Fruit fly (Drosophila melanogaster) whole organism, embryonic: ENCODE results near the gene CG34288.

Experiments used
- Aef1 ChIP-seq: fragments of 200-800 bp; sonication (Bioruptor generic); IDR thresholded peaks from 3 replicates; pipeline ENCODE4 v1.3.6; 2022; ENCODE audit warnings: missing biosample characterization, missing genetic modification characterization
- CG10267 ChIP-seq: fragments of 200-800 bp; sonication (Bioruptor generic); optimal IDR thresholded peaks from 2 replicates; lab custom pipeline; 2018; ENCODE audit warnings: missing biosample characterization, mild to moderate bottlenecking, missing genetic modification characterization, moderate library complexity
- CG11695 ChIP-seq: fragments of 200-800 bp; sonication (Bioruptor generic); IDR thresholded peaks from 3 replicates; pipeline ENCODE4 v1.3.6; 2022; ENCODE audit warnings: missing biosample characterization, missing genetic modification characterization
- CG1233 ChIP-seq: fragments of 200-800 bp; sonication (Bioruptor generic); optimal IDR thresholded peaks from 4 replicates; lab custom pipeline; 2018; ENCODE audit warnings: missing biosample characterization, mild to moderate bottlenecking, missing genetic modification characterization
- CG12744 ChIP-seq: fragments of 200-800 bp; sonication (Bioruptor generic); optimal IDR thresholded peaks from 2 replicates; lab custom pipeline; 2016; ENCODE audit warnings: missing biosample characterization, missing genetic modification characterization
- CG14014 ChIP-seq: fragments of 200-800 bp; sonication (Bioruptor generic); IDR thresholded peaks from 2 replicates; pipeline ENCODE4 v1.3.6; 2022; ENCODE audit warnings: missing biosample characterization, missing genetic modification characterization
- CG17912 ChIP-seq: fragments of 200-800 bp; sonication (Bioruptor generic); optimal IDR thresholded peaks from 2 replicates; lab custom pipeline; 2018; ENCODE audit warnings: missing biosample characterization, mild to moderate bottlenecking, missing genetic modification characterization
- CG18599 ChIP-seq: fragments of 200-800 bp; sonication (Bioruptor generic); optimal IDR thresholded peaks from 3 replicates; lab custom pipeline; 2017; ENCODE audit warnings: missing biosample characterization, missing genetic modification characterization, mild to moderate bottlenecking, moderate library complexity, missing genetic modification reagents
- CG2120 ChIP-seq: fragments of 200-800 bp; sonication (Bioruptor generic); optimal IDR thresholded peaks from 3 replicates; lab custom pipeline; 2016; ENCODE audit warnings: missing biosample characterization, missing genetic modification characterization
- CG3726 ChIP-seq: fragments of 200-800 bp; sonication (Bioruptor generic); IDR thresholded peaks from 3 replicates; pipeline ENCODE4, ENCODE4 v1.3.6; 2022; ENCODE audit warnings: missing biosample characterization, missing genetic modification characterization
- CG4328 ChIP-seq: fragments of 200-800 bp; sonication (Bioruptor generic); optimal IDR thresholded peaks from 3 replicates; lab custom pipeline; 2017; ENCODE audit warnings: missing biosample characterization, missing genetic modification reagents, missing genetic modification characterization
- CG6254 ChIP-seq: fragments of 200-800 bp; sonication (Bioruptor generic); optimal IDR thresholded peaks from 3 replicates; lab custom pipeline; 2017; ENCODE audit warnings: mild to moderate bottlenecking, missing biosample characterization, missing genetic modification reagents, missing genetic modification characterization
- CG6813 ChIP-seq: fragments of 200-800 bp; sonication (Bioruptor generic); optimal IDR thresholded peaks from 2 replicates; lab custom pipeline; 2017; ENCODE audit warnings: missing biosample characterization, missing genetic modification characterization, mild to moderate bottlenecking, moderate library complexity, missing genetic modification reagents
- CG7839 ChIP-seq: fragments of 200-800 bp; sonication (Bioruptor generic); optimal IDR thresholded peaks from 3 replicates; lab custom pipeline; 2018; ENCODE audit warnings: missing biosample characterization, mild to moderate bottlenecking, missing genetic modification characterization, moderate library complexity
- CG8089 ChIP-seq: fragments of 200-800 bp; sonication (Bioruptor generic); optimal IDR thresholded peaks from 3 replicates; lab custom pipeline; 2016; ENCODE audit warnings: missing biosample characterization, missing genetic modification characterization
- CG8765 ChIP-seq: fragments of 200-800 bp; sonication (Bioruptor generic); IDR thresholded peaks from 2 replicates; pipeline ENCODE4 v1.3.6; 2022; ENCODE audit warnings: missing biosample characterization, missing genetic modification characterization
- CG9215 ChIP-seq: fragments of 200-800 bp; sonication (Bioruptor generic); IDR thresholded peaks from 2 replicates; pipeline ENCODE4 v1.3.6; 2022; ENCODE audit warnings: missing biosample characterization, missing genetic modification characterization
- CG9727 ChIP-seq: fragments of 200-800 bp; sonication (Bioruptor generic); optimal IDR thresholded peaks from 3 replicates; lab custom pipeline; 2017; ENCODE audit warnings: missing biosample characterization, mild to moderate bottlenecking, missing genetic modification characterization
- CoRest ChIP-seq: fragments of 200-800 bp; sonication (Bioruptor generic); optimal IDR thresholded peaks from 3 replicates; lab custom pipeline; 2018; ENCODE audit warnings: missing biosample characterization, mild to moderate bottlenecking, missing genetic modification characterization, moderate library complexity
- D ChIP-seq, 2 experiments: fragments of 200-800 bp in 1 of 2; fragments of >200 bp in 1 of 2; sonication (Bioruptor generic) in 1 of 2; optimal IDR thresholded peaks; 2 replicates in 1 of 2; 3 replicates in 1 of 2; lab custom pipeline; 2017; ENCODE audit warnings: mild to moderate bottlenecking in 1 of 2, missing biosample characterization in 1 of 2, missing genetic modification characterization in 1 of 2, missing genetic modification reagents in 1 of 2
- Gug ChIP-seq: fragments of 200-800 bp; sonication (Bioruptor generic); IDR thresholded peaks from 4 replicates; pipeline ENCODE4 v1.3.6; 2022; ENCODE audit warnings: missing biosample characterization, missing genetic modification characterization
- HmgD ChIP-seq: fragments of 200-800 bp; sonication (Bioruptor generic); optimal IDR thresholded peaks from 3 replicates; lab custom pipeline; 2016; ENCODE audit warnings: missing biosample characterization, missing genetic modification characterization
- Kr ChIP-seq: fragments of 200-800 bp; sonication (Bioruptor generic); optimal IDR thresholded peaks from 2 replicates; lab custom pipeline; 2017; ENCODE audit warnings: missing biosample characterization, mild to moderate bottlenecking, missing genetic modification characterization
- Lpt ChIP-seq: fragments of >200 bp; optimal IDR thresholded peaks from 2 replicates; lab custom pipeline; 2018; ENCODE audit warnings: missing biosample characterization, missing genetic modification characterization
- MESR4 ChIP-seq: fragments of 200-800 bp; sonication (Bioruptor generic); optimal IDR thresholded peaks from 2 replicates; lab custom pipeline; 2018; ENCODE audit warnings: missing biosample characterization, mild to moderate bottlenecking, missing genetic modification characterization, moderate library complexity
- Med ChIP-seq: fragments of 200-800 bp; sonication (Bioruptor generic); peaks from one replicate; lab custom pipeline; 2016; ENCODE audit warnings: missing biosample characterization, missing genetic modification characterization, mild to moderate bottlenecking, inconsistent platforms, moderate library complexity
- Opbp ChIP-seq: fragments of 200-800 bp; sonication (Bioruptor generic); IDR thresholded peaks from 3 replicates; pipeline ENCODE4 v1.3.6; 2022; ENCODE audit warnings: missing biosample characterization, missing genetic modification characterization; ENCODE audit not compliant: partially characterized antibody
- Optix ChIP-seq: fragments of 200-800 bp; sonication (Bioruptor generic); IDR thresholded peaks from 3 replicates; pipeline ENCODE4 v1.3.6; 2022; ENCODE audit warnings: missing biosample characterization, missing genetic modification characterization
- Vsx1 ChIP-seq: fragments of 200-800 bp; sonication (Bioruptor generic); optimal IDR thresholded peaks from 2 replicates; lab custom pipeline; 2017; ENCODE audit warnings: missing biosample characterization, mild to moderate bottlenecking, missing genetic modification characterization, missing genetic modification reagents
- amos ChIP-seq: fragments of 200-800 bp; sonication (Bioruptor generic); IDR thresholded peaks from 2 replicates; pipeline ENCODE4 v1.3.6; 2022; ENCODE audit warnings: missing biosample characterization, missing genetic modification characterization; ENCODE audit not compliant: partially characterized antibody
- ase ChIP-seq: fragments of 200-800 bp; sonication (Bioruptor generic); IDR thresholded peaks from 3 replicates; pipeline ENCODE4 v1.3.6; 2022; ENCODE audit warnings: missing biosample characterization, missing genetic modification characterization
- bbx ChIP-seq: fragments of 200-800 bp; sonication (Bioruptor generic); IDR thresholded peaks from 2 replicates; pipeline ENCODE4 v1.3.6; 2022; ENCODE audit warnings: missing biosample characterization, missing genetic modification characterization; ENCODE audit not compliant: partially characterized antibody
- corto ChIP-seq: fragments of 200-800 bp; sonication (Bioruptor generic); optimal IDR thresholded peaks from 2 replicates; lab custom pipeline; 2016; ENCODE audit warnings: missing biosample characterization, mild to moderate bottlenecking, missing genetic modification characterization, moderate library complexity
- cwo ChIP-seq: fragments of 200-800 bp; sonication (Bioruptor generic); optimal IDR thresholded peaks from 3 replicates; lab custom pipeline; 2017; ENCODE audit warnings: missing biosample characterization, missing genetic modification characterization, mild to moderate bottlenecking, moderate library complexity, missing genetic modification reagents
- dmrt99B ChIP-seq: fragments of 200-800 bp; sonication (Bioruptor generic); optimal IDR thresholded peaks from 2 replicates; lab custom pipeline; 2018; ENCODE audit warnings: missing biosample characterization, mild to moderate bottlenecking, missing genetic modification characterization, moderate library complexity
- eve ChIP-seq, 2 experiments: fragments of >200 bp; optimal IDR thresholded peaks; 2 replicates each; lab custom pipeline; 2017; ENCODE audit warnings: missing biosample characterization in 2 of 2, missing genetic modification characterization in 2 of 2
- fru ChIP-seq: fragments of >200 bp; optimal IDR thresholded peaks from 2 replicates; lab custom pipeline; 2017
- gcm ChIP-seq: fragments of 200-800 bp; sonication (Bioruptor generic); optimal IDR thresholded peaks from 2 replicates; lab custom pipeline; 2019; ENCODE audit warnings: missing biosample characterization, mild to moderate bottlenecking, missing genetic modification characterization, moderate library complexity
- h ChIP-seq: fragments of >200 bp; optimal IDR thresholded peaks from 2 replicates; lab custom pipeline; 2017
- p53 ChIP-seq: fragments of 200-800 bp; sonication (Bioruptor generic); optimal IDR thresholded peaks from 2 replicates; lab custom pipeline; 2016; ENCODE audit warnings: missing biosample characterization, missing genetic modification characterization
- pb ChIP-seq: fragments of 200-800 bp; sonication (Bioruptor generic); optimal IDR thresholded peaks from 3 replicates; lab custom pipeline; 2016; ENCODE audit warnings: missing biosample characterization, missing genetic modification characterization
- ranshi ChIP-seq: fragments of 200-800 bp; sonication (Bioruptor generic); IDR thresholded peaks from 2 replicates; pipeline ENCODE4 v1.3.6; 2022; ENCODE audit warnings: missing biosample characterization, missing genetic modification characterization
- ro ChIP-seq: fragments of 200-800 bp; sonication (Bioruptor generic); IDR thresholded peaks from 2 replicates; pipeline ENCODE4 v1.3.6; 2022; ENCODE audit warnings: missing biosample characterization, missing genetic modification characterization
- row ChIP-seq: fragments of 200-800 bp; sonication (Bioruptor generic); IDR thresholded peaks from 3 replicates; pipeline ENCODE4 v1.3.6; 2022; ENCODE audit warnings: missing biosample characterization, missing genetic modification characterization
- schlank ChIP-seq: fragments of 200-800 bp; sonication (Bioruptor generic); optimal IDR thresholded peaks from 2 replicates; lab custom pipeline; 2018; ENCODE audit warnings: missing biosample characterization, mild to moderate bottlenecking, missing genetic modification characterization
- slbo ChIP-seq: fragments of 200-800 bp; sonication (Bioruptor generic); IDR thresholded peaks from 2 replicates; pipeline ENCODE4 v1.3.6; 2022; ENCODE audit warnings: missing biosample characterization, missing genetic modification characterization
- sna ChIP-seq: fragments of 200-800 bp; sonication (Bioruptor generic); IDR thresholded peaks from 2 replicates; pipeline ENCODE4 v1.3.6; 2022; ENCODE audit warnings: missing biosample characterization, missing genetic modification characterization; ENCODE audit not compliant: partially characterized antibody
- sr ChIP-seq: fragments of 200-800 bp; sonication (Bioruptor generic); IDR thresholded peaks from 3 replicates; pipeline ENCODE4 v1.3.6; 2022; ENCODE audit warnings: missing biosample characterization, missing genetic modification characterization
- ssp ChIP-seq: fragments of 200-800 bp; sonication (Bioruptor generic); IDR thresholded peaks from 2 replicates; pipeline ENCODE4 v1.3.6; 2022; ENCODE audit warnings: missing biosample characterization, missing genetic modification characterization
- tap ChIP-seq: fragments of 200-800 bp; optimal IDR thresholded peaks from 3 replicates; lab custom pipeline; 2019; ENCODE audit warnings: missing biosample characterization, mild to moderate bottlenecking, missing genetic modification characterization, moderate library complexity
- ttk ChIP-seq: fragments of 200-800 bp; sonication (Bioruptor generic); IDR thresholded peaks from 2 replicates; pipeline ENCODE4 v2.1.2; 2022; ENCODE audit warnings: missing biosample characterization, missing genetic modification characterization

CG34288 gene

DNA sequence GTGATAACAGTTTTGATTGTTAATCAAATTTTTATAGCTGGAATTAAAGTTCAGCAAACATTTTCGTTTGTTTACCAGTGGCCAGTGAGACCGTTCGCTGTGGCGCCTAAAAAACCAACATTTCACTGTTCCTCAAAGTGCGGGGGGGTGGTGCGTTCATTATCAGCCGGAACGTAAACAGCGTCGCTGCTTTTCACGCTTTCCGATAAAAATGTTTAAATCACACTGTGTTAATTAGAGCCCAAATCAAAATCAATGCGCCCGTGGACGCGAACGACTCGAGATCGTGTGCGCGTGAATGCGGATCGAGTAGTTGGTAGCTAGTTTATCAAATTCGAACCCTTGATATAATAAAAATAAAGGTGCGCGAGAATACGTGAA, 801 bp upstream of the CG34288 start, which contains the start of gene CG34376 (continued):
- TF ChIP-seq dmrt99B (no peak), ranshi (GFP tag; lab: Robert Waterston, UW) (peak; percentile 9; the same call in 1 of the 2 replicates), fru (lab: Kevin White, UChicago) (no peak), CG2120 (GFP tag; lab: Kevin White, UChicago) (no peak), D (optimal IDR thresholded peaks at IDR 0.05; lab: Kevin White, UChicago) (no peak), D (GFP tag; optimal IDR thresholded peaks at IDR 0.05; lab: Kevin White, UChicago) (no peak), slbo (GFP tag; lab: Robert Waterston, UW) (peak; percentile 66), corto (no peak), eve (GFP tag; optimal IDR thresholded peaks at IDR 0.05; lab: Kevin White, UChicago) (no peak), amos (GFP tag; lab: Robert Waterston, UW) (peak; percentile 36; the same call in 1 of the 2 replicates), Kr (no peak), CG9215 (GFP tag; lab: Robert Waterston, UW) (0 out of 2 replicates have a peak, but pooled peaks have one; percentile 5), CG10267 (peak; percentile 66), CG18599 (peak; percentile 49), CG7839 (tag; lab: Kevin White, UChicago) (no peak), Med (GFP tag; lab: Kevin White, UChicago) (peak; percentile 90), CG6254 (GFP tag; lab: Kevin White, UChicago) (peak; percentile 17), pb (GFP tag; lab: Kevin White, UChicago) (peak; percentile 45), CG4328 (GFP tag; lab: Kevin White, UChicago) (no peak), row (GFP tag; lab: Robert Waterston, UW) (peak; percentile 57), CG11695 (GFP tag; lab: Robert Waterston, UW) (peak; percentile 36; the same call in 1 of the 3 replicates), ro (GFP tag; lab: Robert Waterston, UW) (no peak), CG8765 (GFP tag; lab: Robert Waterston, UW) (no peak), cwo (GFP tag; lab: Kevin White, UChicago) (no peak), Aef1 (peak; percentile 33), ttk (GFP tag; lab: Robert Waterston, UW) (peak; percentile 35; the same call in 1 of the 2 replicates), CG6813 (GFP tag; lab: Kevin White, UChicago) (peak; percentile 45), Gug (GFP tag; lab: Robert Waterston, UW) (peak; percentile 18; the same call in 1 of the 4 replicates), CG8089 (no peak), Opbp (GFP tag; lab: Robert Waterston, UW) (peak; percentile 67), CoRest (tag; lab: Kevin White, UChicago) (peak; percentile 62), CG14014 (GFP tag; lab: Robert Waterston, UW) (peak; percentile 41), Optix (GFP tag; lab: Robert Waterston, UW) (no peak), CG3726 (GFP tag; lab: Robert Waterston, UW) (no peak), h (lab: Kevin White, UChicago) (no peak), Lpt (GFP tag; lab: Kevin White, UChicago) (no peak), schlank (tag; lab: Kevin White, UChicago) (peak; percentile 37), p53 (no peak), CG1233 (peak; percentile 10), CG17912 (peak; percentile 60), CG12744 (GFP tag; lab: Kevin White, UChicago) (no peak), gcm (no peak), tap (tag; lab: Kevin White, UChicago) (no peak), sna (GFP tag; lab: Robert Waterston, UW) (peak; percentile 41; the same call in 1 of the 2 replicates), sr (0 out of 3 replicates have a peak, but pooled peaks have one; percentile 36), HmgD (no peak), ssp (peak; percentile 58), MESR4 (peak; percentile 52), Vsx1 (GFP tag; lab: Kevin White, UChicago) (peak; percentile 38), bbx (peak; percentile 18; the same call in 1 of the 2 replicates), ase (GFP tag; lab: Robert Waterston, UW) (peak; percentile 45; the same call in 1 of the 3 replicates), CG9727 (peak; percentile 48)
